Worm (Caenorhabditis elegans) whole organism, early embryonic: ENCODE data around the gene fbxa-64.

ENCODE experiments used
- B0310.2 ChIP-seq: sonication (generic microtip); optimal IDR thresholded peaks from 2 replicates; lab custom pipeline; 2016; ENCODE audit warnings: mild to moderate bottlenecking, missing genetic modification characterization, missing compliant biosample characterization
- aly-1 ChIP-seq: sonication (generic microtip); optimal IDR thresholded peaks from 2 replicates; lab custom pipeline; 2016; ENCODE audit warnings: missing genetic modification characterization, missing compliant biosample characterization
- ama-1 ChIP-seq: fragments of 150-350 bp; optimal IDR thresholded peaks from 2 replicates; lab custom pipeline; 2014
- ceh-13 ChIP-seq: fragments of 200-800 bp; sonication (Bioruptor generic); optimal IDR thresholded peaks from 2 replicates; lab custom pipeline; 2018; ENCODE audit warnings: mild to moderate bottlenecking, missing genetic modification characterization, missing compliant biosample characterization
- ceh-36 ChIP-seq: sonication (generic microtip); optimal IDR thresholded peaks from 2 replicates; lab custom pipeline; 2016; ENCODE audit warnings: missing genetic modification characterization, inconsistent platforms, missing compliant biosample characterization
- ets-7 ChIP-seq: sonication (generic microtip); optimal IDR thresholded peaks from 2 replicates; lab custom pipeline; 2016; ENCODE audit warnings: missing genotype, missing genetic modification characterization, missing compliant biosample characterization
- flt-1 ChIP-seq: fragments of 200-800 bp; sonication (Bioruptor generic); IDR thresholded peaks from 2 replicates; pipeline ENCODE4 v1.3.6; 2022; ENCODE audit warnings: missing genetic modification characterization, missing compliant biosample characterization
- hmbx-1 ChIP-seq: sonication (generic microtip); optimal IDR thresholded peaks from 2 replicates; lab custom pipeline; 2016; ENCODE audit warnings: mild to moderate bottlenecking, missing genetic modification characterization, missing compliant biosample characterization
- hmg-4 ChIP-seq: fragments of 200-800 bp; sonication (Bioruptor generic); optimal IDR thresholded peaks from 2 replicates; lab custom pipeline; 2018; ENCODE audit warnings: mild to moderate bottlenecking, missing genetic modification characterization, missing compliant biosample characterization
- pes-1 ChIP-seq: fragments of 200-800 bp; sonication (Bioruptor generic); IDR thresholded peaks from 2 replicates; pipeline ENCODE4 v1.3.6; 2022; ENCODE audit warnings: missing genetic modification reagents, missing genetic modification characterization, missing compliant biosample characterization
- sea-1 ChIP-seq: fragments of 200-800 bp; sonication (Bioruptor generic); conservative IDR thresholded peaks from 2 replicates; pipeline ENCODE4 v1.3.6; 2022; ENCODE audit warnings: missing genetic modification characterization, missing compliant biosample characterization
- tbx-11 ChIP-seq: fragments of 200-800 bp; sonication (Bioruptor generic); IDR thresholded peaks from 2 replicates; pipeline ENCODE4 v1.3.6; 2022; ENCODE audit warnings: missing genetic modification characterization, missing compliant biosample characterization
- tbx-37 ChIP-seq: fragments of 200-800 bp; sonication (Bioruptor generic); conservative IDR thresholded peaks from 2 replicates; pipeline ENCODE4 v1.3.6; 2022; ENCODE audit warnings: missing genetic modification reagents, missing genetic modification characterization, missing compliant biosample characterization
- tra-4 ChIP-seq: sonication (generic microtip); optimal IDR thresholded peaks from 2 replicates; lab custom pipeline; 2017; ENCODE audit warnings: missing genetic modification characterization, missing compliant biosample characterization

DNA sequence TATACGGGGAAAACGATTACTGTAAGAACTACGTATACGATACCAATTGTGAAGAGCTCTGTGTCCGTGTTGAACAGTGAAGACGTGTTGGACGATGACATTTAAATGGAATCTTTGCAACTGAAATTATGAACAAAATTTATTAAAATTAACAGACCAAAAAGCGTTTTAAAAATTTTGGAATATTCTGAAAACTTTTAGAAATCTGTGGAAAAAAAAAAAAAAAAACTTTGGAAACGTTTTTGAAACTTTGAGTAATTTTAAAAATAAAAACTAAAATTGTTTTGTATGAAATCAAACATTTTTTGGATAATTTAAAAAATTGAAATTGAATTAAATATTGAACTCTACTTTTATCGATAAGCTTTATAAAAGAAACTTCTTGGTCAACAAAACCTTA lies 21.9 kb downstream of the fbxa-64 start, which contains the start of gene srt-63:
- no peak for TF ChIP-seq ama-1
- TF ChIP-seq hmbx-1: no peak
- no peak for TF ChIP-seq flt-1 (GFP tag; lab: Robert Waterston, UW)
- no peak for TF ChIP-seq ceh-36 (tag; lab: Kevin White, UChicago)
- TF ChIP-seq B0310.2 (tag; lab: Kevin White, UChicago): no peak
- TF ChIP-seq pes-1 (GFP tag; lab: Robert Waterston, UW): no peak
- TF ChIP-seq tbx-11: no peak
- no peak for TF ChIP-seq tra-4 (tag; lab: Kevin White, UChicago)
- no peak for TF ChIP-seq aly-1 (tag; lab: Kevin White, UChicago)
- TF ChIP-seq sea-1 (GFP tag; lab: Robert Waterston, UW): no peak
- no peak for TF ChIP-seq ets-7
- TF ChIP-seq tbx-37: no peak
- TF ChIP-seq hmg-4 (GFP tag; lab: Kevin White, UChicago): no peak
- no peak for TF ChIP-seq ceh-13 (GFP tag; lab: Kevin White, UChicago)
